Worm (Caenorhabditis elegans) whole organism, early embryonic: ENCODE results near the gene ifa-1.

Experiments
- ama-1 ChIP-seq: fragments of 150-350 bp; optimal IDR thresholded peaks from 2 replicates; lab custom pipeline; 2014
- ceh-36 ChIP-seq: sonication (generic microtip); optimal IDR thresholded peaks from 2 replicates; lab custom pipeline; 2016; ENCODE audit warnings: missing genetic modification characterization, inconsistent platforms, missing compliant biosample characterization
- ets-7 ChIP-seq: sonication (generic microtip); optimal IDR thresholded peaks from 2 replicates; lab custom pipeline; 2016; ENCODE audit warnings: missing genotype, missing genetic modification characterization, missing compliant biosample characterization
- flt-1 ChIP-seq: fragments of 200-800 bp; sonication (Bioruptor generic); IDR thresholded peaks from 2 replicates; pipeline ENCODE4 v1.3.6; 2022; ENCODE audit warnings: missing genetic modification characterization, missing compliant biosample characterization
- pes-1 ChIP-seq: fragments of 200-800 bp; sonication (Bioruptor generic); IDR thresholded peaks from 2 replicates; pipeline ENCODE4 v1.3.6; 2022; ENCODE audit warnings: missing genetic modification reagents, missing genetic modification characterization, missing compliant biosample characterization
- tra-4 ChIP-seq: sonication (generic microtip); optimal IDR thresholded peaks from 2 replicates; lab custom pipeline; 2017; ENCODE audit warnings: missing genetic modification characterization, missing compliant biosample characterization

DNA sequence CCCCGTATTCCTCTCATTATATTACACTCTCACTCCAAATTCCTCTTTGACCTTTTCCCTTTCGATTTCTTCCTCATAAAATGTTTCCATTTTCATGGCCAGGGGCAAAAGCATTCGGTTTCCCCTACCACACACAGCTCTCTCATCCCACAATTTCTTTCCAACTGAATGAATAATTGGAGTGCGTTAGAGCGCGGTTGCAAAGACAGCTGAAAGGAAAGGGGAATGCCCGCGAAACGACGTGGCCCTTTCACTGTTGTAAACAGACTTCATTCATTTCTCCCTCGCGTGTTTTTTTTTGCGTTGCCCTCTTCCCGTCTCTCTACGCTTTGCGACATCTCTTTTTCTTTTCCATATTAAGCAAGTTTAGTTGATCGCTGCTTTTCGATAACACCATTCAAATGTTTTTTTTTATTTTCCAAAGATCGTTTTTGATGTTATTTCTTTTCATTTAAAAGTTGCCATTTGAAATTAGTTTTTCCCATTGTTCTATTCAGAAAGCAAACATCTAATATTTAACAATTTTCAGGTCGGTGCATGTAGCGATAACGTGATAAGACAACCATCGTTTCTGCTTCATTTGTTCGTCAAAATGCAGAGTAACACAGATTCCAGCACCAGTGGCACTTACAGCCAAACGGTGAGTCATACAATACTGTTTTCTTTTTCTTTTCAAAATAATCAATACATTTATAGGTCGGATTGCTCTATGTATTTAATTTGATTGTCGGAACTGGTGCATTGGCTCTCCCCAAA is 8.5 kb upstream of the ifa-1 start, which contains the start of gene C03A3.2:
- TF ChIP-seq ceh-36 (no peak), pes-1 (no peak), ama-1 (no peak), flt-1 (no peak), ets-7 (tag; lab: Kevin White, UChicago) (no peak), tra-4 (tag; lab: Kevin White, UChicago) (no peak)
